Fruit fly (Drosophila melanogaster): Measurements from ENCODE around the gene CG11109.

CG11109 gene

dm6 chr3L:22871030-22871844 lies 763 bp upstream of the CG11109 start (continued):
- TF ChIP-seq NK7.1 (GFP tag; optimal IDR thresholded peaks at IDR 0.05) (no peak), CG3065 (GFP tag; optimal IDR thresholded peaks at IDR 0.05) (no peak), wor (GFP tag; IDR thresholded peaks at IDR 0.05) (no peak), Taf1 (GFP tag; IDR thresholded peaks at IDR 0.05) (no peak), maf-S (GFP tag; optimal IDR thresholded peaks at IDR 0.05) (no peak), br (optimal IDR thresholded peaks at IDR 0.05) (no peak), zf30C (GFP tag; optimal IDR thresholded peaks at IDR 0.05) (no peak), Doc3 (GFP tag; IDR thresholded peaks at IDR 0.05; ENCODE audit: partially characterized antibody) (peak; percentile 30; the same call in 2 of the 3 replicates), HLH3B (GFP tag; IDR thresholded peaks at IDR 0.05) (0 out of 2 replicates have a peak, but pooled peaks have one; percentile 28), h (optimal IDR thresholded peaks at IDR 0.05) (no peak), sna (GFP tag; IDR thresholded peaks at IDR 0.05; ENCODE audit: partially characterized antibody) (peak; percentile 34), crc (GFP tag; optimal IDR thresholded peaks at IDR 0.05) (no peak), gcm2 (GFP tag; optimal IDR thresholded peaks at IDR 0.05) (no peak), Chrac-16 (GFP tag; optimal IDR thresholded peaks at IDR 0.05) (no peak), CG3281 (GFP tag; optimal IDR thresholded peaks at IDR 0.05) (peak; percentile 41), CG14965 (GFP tag; optimal IDR thresholded peaks at IDR 0.05; ENCODE audit: borderline replicate concordance) (no peak), CG18764 (GFP tag; optimal IDR thresholded peaks at IDR 0.05) (no peak), Doc2 (GFP tag; IDR thresholded peaks at IDR 0.05) (no peak), oc (tag; optimal IDR thresholded peaks at IDR 0.05) (no peak), gro (GFP tag; optimal IDR thresholded peaks at IDR 0.05) (no peak), CG13296 (GFP tag; optimal IDR thresholded peaks at IDR 0.05) (no peak), pnt (GFP tag; optimal IDR thresholded peaks at IDR 0.05) (no peak), Atf-2 (GFP tag; optimal IDR thresholded peaks at IDR 0.05) (no peak), dpn (GFP tag; optimal IDR thresholded peaks at IDR 0.05) (no peak), CG30403 (GFP tag; optimal IDR thresholded peaks at IDR 0.05) (no peak), BtbVII (GFP tag; optimal IDR thresholded peaks at IDR 0.05) (no peak), CG42726 (GFP tag; IDR thresholded peaks at IDR 0.05; ENCODE audit: partially characterized antibody) (0 out of 2 replicates have a peak, but pooled peaks have one; percentile 27), CG1024 (GFP tag; IDR thresholded peaks at IDR 0.05) (no peak), dati (GFP tag; IDR thresholded peaks at IDR 0.05) (no peak), HmgZ (tag; optimal IDR thresholded peaks at IDR 0.05) (peak; percentile 2), CG9932 (GFP tag; IDR thresholded peaks at IDR 0.05) (peak; percentile 48), CG16863 (GFP tag; optimal IDR thresholded peaks at IDR 0.05) (no peak), wek (GFP tag; optimal IDR thresholded peaks at IDR 0.05) (no peak), dmrt99B (tag; optimal IDR thresholded peaks at IDR 0.05) (no peak), Max (GFP tag; optimal IDR thresholded peaks at IDR 0.05) (no peak), CG7786 (GFP tag; optimal IDR thresholded peaks at IDR 0.05) (peak; percentile 33), CG2120 (GFP tag; optimal IDR thresholded peaks at IDR 0.05) (peak; percentile 9), CG3847 (GFP tag; IDR thresholded peaks at IDR 0.05) (peak; percentile 39), so (GFP tag; IDR thresholded peaks at IDR 0.05) (no peak), wdn (GFP tag; IDR thresholded peaks at IDR 0.05) (0 out of 2 replicates have a peak, but pooled peaks have one; percentile 12), CG11085 (GFP tag; IDR thresholded peaks at IDR 0.05) (no peak), Atf6 (GFP tag; IDR thresholded peaks at IDR 0.05) (no peak), ftz-f1 (GFP tag; optimal IDR thresholded peaks at IDR 0.05) (no peak), CG17385 (GFP tag; optimal IDR thresholded peaks at IDR 0.05) (no peak), CG30431 (GFP tag; optimal IDR thresholded peaks at IDR 0.05) (no peak), chinmo (GFP tag; IDR thresholded peaks at IDR 0.05; ENCODE audit: partially characterized antibody) (no peak), CG6765 (GFP tag; optimal IDR thresholded peaks at IDR 0.05) (no peak), CG7357 (GFP tag; IDR thresholded peaks at IDR 0.05) (no peak), D19B (GFP tag; optimal IDR thresholded peaks at IDR 0.05) (no peak), al (GFP tag; IDR thresholded peaks at IDR 0.05) (no peak), Hr39 (optimal IDR thresholded peaks at IDR 0.05) (no peak), CG10321 (GFP tag; IDR thresholded peaks at IDR 0.05) (no peak)

All from whole organism, embryonic.